Fruit fly (Drosophila melanogaster) S2 (cell line): ENCODE measurements around the gene Bap60.

ENCODE experiments used
- CG8478 ChIP-seq: fragments of >200 bp; optimal IDR thresholded peaks from 2 replicates; lab custom pipeline; 2018
- CTCF ChIP-seq, 2 experiments: fragments of >200 bp; optimal IDR thresholded peaks; 2 replicates each; lab custom pipeline; 2018

The Bap60 gene

DNA sequence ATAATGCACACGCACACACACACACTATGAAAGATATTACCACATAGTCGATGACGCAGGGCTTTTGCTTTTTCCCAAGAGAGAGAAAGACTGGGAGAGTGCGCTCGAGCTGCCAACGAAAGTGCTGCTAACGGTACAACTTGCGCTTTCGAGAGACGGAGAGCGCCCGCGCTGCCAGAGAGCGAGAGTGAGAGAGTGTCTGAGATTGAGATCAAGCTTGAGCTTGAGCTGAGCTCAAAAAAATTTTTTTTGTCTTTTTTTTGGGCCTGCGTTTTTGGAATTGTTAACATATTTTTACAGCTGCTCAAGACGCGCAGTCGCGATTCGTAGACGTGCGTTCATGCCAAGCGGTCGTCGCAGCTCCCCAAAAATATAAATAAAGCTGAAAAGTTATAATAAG, 20.4 kb downstream of the Bap60 start, which contains the start of gene CG32645:
Gene CG32645 (plus strand): TSS at position 313 of the 400 bp plus-strand sequence.
- TF ChIP-seq CTCF (optimal IDR thresholded peaks at IDR 0.05; lab: Kevin White, UChicago), result no peak
- TF ChIP-seq CG8478, result no peak

DNA sequence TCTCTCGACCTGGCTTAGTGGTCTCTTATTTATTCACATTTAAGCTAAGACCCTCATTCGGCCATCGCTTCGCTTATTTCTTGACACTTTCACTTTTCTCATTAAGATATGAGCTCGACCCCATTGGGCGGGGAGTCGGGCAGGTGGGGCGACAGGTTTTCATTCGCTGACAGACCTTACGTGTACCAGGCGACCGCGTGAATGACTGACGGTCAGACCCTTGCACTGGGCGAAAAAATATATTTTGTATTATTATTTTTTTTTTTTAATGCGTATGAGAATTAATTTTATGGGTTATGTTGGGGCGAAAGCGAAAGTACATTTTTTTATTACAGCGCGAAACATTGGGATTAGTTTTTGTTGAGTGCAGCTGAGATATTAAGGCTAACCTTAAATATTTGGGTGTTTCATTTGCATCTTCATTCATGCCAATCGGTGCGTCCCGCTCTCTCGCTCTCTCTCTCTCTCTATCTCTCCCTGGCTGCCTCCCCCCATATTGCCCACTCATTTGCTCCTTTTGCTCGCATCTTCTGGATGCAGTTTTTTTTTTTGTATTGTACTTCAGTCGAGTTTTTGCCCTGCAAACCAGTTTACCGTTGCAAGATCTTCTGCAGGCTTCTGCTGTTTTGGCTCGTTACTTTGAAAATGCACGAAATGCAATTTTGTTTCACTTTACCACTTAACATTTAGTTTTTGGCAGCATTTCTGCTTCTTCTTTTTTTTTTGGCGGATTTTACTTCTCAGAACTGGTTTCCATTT, 22.2 kb downstream of the Bap60 start:
- TF ChIP-seq CTCF (optimal IDR thresholded peaks at IDR 0.05; lab: Kevin White, UChicago) (no peak), CG8478 (no peak)

DNA sequence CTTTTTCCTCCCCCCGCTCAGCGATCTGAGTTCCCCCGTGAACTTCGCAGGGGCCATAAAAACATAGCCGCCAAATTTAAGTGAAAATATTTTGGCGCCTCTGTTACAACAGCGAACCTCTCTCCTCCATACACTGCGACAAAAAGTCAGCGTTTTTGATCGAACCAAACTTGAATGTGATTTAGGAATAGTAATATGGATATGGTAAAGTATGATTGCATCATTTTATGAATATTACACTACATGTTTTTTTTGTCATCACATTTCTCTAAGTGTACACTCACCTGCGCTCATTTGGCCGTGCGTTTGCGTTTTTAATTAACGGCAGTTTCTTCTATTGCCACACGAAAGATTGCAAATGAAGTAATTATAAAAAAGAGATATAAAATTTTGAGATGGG, 23.6 kb downstream of the Bap60 start:
- no peak for TF ChIP-seq CTCF (optimal IDR thresholded peaks at IDR 0.05; lab: Kevin White, UChicago)
- no peak for TF ChIP-seq CG8478

DNA sequence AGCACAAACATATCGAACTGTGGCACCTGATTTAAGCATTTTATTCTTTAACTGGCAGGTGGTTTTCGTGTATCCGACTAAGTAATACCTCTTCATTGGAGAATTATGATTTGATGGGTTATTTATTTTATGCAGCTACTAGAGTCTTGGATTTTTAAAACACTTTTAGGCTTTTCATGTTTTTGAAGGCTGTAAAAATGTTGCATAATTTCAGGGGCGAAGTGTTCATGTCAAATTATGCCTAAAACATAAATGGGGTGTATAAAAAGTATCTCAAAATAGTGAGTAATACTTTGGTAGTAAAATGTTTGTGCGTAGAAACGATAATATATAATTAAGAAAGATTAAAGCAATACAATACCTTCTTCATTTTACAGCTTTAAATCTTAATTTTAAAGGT, 24.5 kb downstream of the Bap60 start:
- peak in 1 of 2 experiments; percentile 6 for TF ChIP-seq CTCF (optimal IDR thresholded peaks at IDR 0.05; lab: Kevin White, UChicago)
- no peak for TF ChIP-seq CG8478

DNA sequence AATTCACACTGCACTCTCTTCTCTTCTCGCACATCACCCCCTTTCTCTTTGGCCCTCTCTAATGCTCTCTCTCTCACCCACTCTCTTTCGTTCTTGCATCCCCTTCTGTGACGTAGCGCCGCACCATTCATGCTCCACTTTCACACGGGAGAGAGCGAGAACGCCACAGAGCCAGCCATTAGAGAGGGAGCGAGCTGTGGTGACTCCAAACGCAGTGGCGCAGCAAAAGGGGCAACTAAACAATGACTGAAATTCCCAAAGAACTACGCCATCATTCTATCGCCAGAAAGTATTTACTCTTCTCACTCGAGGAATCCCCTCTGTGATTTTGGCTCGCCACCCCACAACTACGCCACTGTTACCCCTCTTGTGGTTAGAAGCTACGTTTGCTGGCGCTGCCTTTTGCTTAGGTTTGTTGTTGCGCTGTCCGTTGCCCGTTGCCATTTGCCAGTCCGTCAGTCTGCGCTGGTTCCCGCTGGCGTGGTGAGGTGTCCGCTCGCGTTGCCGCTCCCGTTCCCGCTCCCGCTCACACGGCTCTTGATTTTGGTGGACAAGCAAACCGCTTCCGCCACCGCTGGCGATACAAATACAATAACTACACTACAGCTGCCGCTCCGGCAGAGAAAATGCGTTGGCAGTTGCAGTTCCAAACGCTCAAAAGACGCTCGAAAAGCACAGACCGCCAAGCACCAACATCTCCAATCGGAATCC, 28.1 kb downstream of the Bap60 start:
- TF ChIP-seq CG8478 (no peak), CTCF (optimal IDR thresholded peaks at IDR 0.05; lab: Kevin White, UChicago) (no peak)

DNA sequence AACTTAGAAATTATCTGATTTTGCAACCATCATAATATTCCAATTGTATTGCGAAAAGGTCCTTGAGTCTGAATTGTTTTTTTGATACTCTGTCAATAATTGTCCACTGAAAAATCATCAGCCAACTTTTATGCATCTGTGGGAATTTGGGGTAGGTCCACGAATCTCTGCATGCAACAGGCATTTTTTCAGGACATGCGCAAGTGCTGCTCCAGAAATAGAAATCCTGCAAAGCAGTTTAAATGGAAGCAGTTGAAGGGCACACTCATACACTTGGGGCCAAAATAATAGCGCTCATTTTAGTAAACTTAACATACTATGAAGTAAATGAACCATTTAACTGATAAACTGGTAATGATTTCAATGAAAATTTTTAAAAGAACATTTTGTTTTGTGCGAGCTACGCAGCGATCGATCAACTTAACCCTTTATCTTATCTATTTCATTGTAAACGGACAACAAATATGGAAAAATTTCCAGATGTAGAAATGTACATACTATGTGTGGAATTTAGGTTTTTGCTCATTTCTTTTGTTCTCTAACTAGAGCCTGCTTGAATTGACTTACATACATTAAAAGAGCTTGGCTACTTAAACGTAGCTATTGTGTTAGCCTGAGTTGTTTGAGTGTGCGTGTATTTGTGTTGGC, 29.0 kb downstream of the Bap60 start:
- TF ChIP-seq CTCF (optimal IDR thresholded peaks at IDR 0.05; lab: Kevin White, UChicago) (no peak), CG8478 (no peak)

DNA sequence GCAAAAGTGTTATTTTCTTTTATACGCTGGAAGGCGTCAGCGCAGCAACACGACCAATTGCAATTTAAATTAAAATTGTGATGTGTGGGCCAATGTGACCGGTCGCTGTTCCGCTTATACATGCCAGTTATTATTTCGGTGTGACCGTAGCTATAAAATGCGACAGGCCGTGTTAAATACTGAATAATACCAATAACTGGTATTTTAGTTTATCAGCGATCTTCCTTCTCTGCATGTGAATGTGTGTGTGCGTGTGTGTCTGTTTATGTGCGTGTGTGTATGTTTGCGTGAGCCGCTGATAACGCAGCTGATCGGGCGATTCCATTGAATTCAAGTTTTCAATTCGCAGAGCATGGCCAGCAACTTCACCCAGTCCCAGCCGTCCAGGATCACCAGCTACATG, 30.6 kb downstream of the Bap60 start, which contains the start of the genes CG32638, CG15717 and MFS10:
Gene CG32638 (minus strand): TSS at position 45 of the 403 bp plus-strand sequence.
Gene CG15717 (plus strand): TSS at position 203 of the 403 bp plus-strand sequence.
Gene MFS10 (plus strand): TSS at position 269 of the 403 bp plus-strand sequence.
- TF ChIP-seq CG8478, result no peak
- TF ChIP-seq CTCF (optimal IDR thresholded peaks at IDR 0.05; lab: Kevin White, UChicago), result peak in 1 of 2 experiments; percentile 12

DNA sequence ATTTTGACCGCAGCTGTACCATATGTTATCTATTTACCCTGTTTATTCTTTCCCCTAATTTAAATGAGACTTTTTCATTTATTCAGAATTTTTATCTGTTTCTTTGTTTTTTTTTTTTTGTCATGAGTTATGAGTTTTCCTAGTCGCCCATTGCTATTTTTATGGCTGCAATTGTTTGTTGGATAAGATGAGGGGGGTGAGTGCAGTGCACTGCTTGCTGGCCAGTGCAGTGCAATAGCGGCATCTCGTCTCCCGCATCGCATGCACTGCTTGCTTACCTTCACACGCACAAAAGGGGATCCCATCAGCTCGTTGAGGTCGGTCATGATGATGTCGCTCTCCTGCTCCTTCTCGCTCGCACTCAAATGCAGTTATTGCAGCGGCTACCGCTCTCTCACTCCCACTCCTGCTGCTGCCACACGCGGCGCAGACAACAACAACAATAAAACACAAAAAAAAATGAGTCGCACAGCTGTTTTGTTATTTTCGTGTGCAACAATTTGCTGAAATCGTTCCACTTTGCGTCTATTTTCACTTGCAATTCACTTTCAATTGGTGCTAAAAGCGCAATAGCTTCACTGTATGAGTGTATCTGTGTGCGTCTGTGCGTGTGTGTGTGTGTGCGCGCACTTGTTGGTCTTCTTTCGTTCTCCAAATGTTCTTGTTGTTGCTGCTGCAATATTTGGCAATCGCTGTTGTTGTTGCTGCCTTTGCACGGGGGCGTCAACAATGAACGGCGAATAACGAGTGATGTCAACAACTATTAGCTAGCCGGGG, 31.1 kb downstream of the Bap60 start:
- TF ChIP-seq CTCF (optimal IDR thresholded peaks at IDR 0.05; lab: Kevin White, UChicago), result no peak
- TF ChIP-seq CG8478, result no peak

DNA sequence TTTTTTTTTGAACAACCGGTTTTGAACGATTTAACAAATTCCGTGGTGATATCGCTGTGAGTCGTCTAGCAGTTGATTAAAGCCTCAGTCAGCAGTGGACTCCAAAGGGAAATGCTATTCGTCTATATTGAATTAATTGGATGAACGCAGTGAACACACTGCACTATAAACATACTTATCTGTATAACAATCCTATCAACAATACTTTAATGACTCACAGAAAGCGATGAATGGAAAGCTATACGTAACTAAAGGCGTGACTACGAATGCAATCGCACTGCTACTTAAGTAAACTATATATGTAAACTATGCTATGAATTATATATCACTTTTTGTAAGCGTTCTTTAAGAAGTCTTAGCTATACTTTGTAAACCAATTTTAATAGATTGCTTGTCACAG, 33.7 kb downstream of the Bap60 start:
- TF ChIP-seq CTCF (optimal IDR thresholded peaks at IDR 0.05; lab: Kevin White, UChicago), result no peak
- TF ChIP-seq CG8478, result no peak

DNA sequence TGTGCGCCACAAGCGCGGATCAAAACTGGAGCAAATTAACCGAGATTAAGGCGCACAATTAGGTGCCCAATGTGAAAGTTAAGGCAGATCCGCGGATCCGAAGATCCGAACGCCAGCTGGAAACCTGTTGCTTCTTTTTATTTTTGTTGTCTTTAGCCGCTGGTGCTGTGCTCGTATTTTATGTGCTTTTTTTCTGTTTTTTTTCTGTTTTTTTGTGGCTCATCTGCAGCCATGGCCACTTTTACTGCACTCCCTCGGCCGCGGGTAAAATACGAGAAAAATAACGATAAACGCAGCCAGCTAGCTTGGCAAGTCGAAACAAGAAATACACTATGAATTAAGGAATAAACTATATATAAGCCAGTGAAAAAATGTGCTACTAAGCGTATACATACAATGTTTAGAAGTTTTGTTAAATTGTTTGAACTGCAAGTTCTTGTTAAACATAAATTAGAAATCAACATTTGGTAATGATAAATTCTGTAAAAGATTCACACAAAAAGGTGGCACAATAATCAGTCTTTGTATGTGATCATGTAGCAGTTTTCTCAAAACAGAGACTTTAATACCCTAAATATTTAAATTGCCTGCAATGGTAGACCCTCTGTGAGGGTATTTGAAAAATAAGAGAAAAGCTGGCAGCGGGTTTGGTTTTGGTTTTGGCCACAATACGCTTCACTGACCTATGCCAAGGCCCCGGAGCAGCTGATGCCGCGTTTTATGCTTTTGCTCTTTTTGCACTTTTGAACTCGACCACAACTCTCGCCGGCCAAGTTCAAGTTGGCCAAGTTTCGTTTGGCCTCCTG, 42.7 kb downstream of the Bap60 start:
- no peak for TF ChIP-seq CTCF (optimal IDR thresholded peaks at IDR 0.05; lab: Kevin White, UChicago)
- TF ChIP-seq CG8478, result no peak

DNA sequence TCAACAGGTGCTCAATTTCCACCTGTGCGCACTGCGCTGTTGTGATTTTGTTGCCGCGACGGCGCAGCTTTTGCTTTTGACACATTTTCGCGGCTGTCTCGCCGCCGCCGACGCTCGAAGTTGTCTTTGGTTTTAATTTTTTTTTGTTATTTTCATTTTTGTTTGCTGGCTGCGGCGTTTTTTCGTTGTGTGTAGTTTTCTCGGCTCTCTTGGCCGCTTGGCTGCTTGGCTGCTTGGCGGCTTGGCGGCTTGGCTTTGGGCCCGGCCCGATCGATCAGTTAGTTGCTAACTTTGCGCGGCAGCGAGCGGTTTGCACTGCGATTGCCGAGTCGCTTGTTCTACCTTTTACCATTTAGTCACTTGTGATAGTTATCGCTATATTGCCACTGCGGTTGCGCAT, 44.4 kb downstream of the Bap60 start, which contains the start of gene CG42237:
Gene CG42237 (plus strand): TSS at position 271 of the 400 bp plus-strand sequence.
- no peak for TF ChIP-seq CG8478
- no peak for TF ChIP-seq CTCF (optimal IDR thresholded peaks at IDR 0.05; lab: Kevin White, UChicago)

DNA sequence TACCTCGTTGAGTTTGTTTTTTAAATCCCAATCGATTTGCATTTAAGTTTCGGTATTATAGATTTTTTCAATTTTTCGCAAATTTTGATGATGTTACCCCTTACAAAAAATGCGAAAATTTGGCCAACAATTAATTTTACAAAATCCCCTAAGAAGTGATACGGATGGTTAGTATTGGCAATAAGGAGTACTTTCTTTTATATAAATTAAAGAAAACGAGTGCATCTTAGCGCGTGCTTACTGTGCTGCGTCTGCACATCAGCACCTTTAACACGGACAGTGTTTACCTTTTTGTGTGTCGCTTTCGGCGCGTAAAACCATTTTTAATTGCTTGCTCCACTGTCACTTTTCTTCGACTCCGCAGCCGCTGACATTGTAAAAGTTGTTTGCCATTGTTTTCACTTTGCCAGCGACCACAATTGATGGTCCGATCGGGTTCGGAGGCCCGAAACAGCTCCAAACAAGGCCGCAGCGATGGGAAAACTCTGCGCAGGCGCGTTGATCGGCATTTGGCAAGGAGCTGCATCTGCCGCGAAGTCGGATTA, 45.4 kb downstream of the Bap60 start:
- TF ChIP-seq CTCF (optimal IDR thresholded peaks at IDR 0.05; lab: Kevin White, UChicago) (no peak), CG8478 (no peak)

DNA sequence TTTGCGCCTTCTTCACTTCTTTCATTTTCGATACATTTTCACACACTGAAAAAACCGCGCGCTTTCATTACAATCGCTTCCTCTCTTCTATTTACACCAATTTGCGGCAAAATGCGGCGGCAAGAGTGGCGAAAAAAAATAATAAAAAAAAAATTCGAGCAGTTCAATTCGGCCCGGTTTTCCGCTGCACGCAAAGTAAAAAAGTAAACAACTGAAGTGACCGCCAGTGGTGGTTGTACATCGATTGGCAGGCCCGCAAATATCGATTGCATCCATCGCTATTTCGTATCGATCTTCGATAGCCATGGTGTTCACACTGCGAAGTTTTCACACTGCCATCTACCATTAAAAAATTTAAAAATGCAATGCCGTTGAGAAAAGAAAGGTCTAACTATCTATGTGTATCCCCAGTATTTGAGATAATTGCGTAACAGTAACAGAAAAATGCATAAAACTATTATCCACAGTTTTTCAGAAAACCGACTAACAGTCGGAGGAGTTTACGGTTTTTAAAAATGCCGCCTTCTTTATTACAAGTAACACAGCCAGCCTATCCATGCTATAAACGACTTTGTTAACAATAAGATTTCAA, 47.0 kb downstream of the Bap60 start, which contains the start of gene Chpf:
Gene Chpf (minus strand): TSS at position 225 of the 592 bp plus-strand sequence.
- no peak for TF ChIP-seq CG8478
- TF ChIP-seq CTCF (optimal IDR thresholded peaks at IDR 0.05; lab: Kevin White, UChicago), result no peak
